Fruit fly (Drosophila melanogaster) whole organism, embryonic: ENCODE measurements around the gene Sgf11.

Experiments used
- CG10654 ChIP-seq: fragments of 200-800 bp; sonication (Bioruptor generic); optimal IDR thresholded peaks from 2 replicates; lab custom pipeline; 2016; ENCODE audit warnings: missing biosample characterization, missing genetic modification characterization
- CG11504 ChIP-seq: fragments of 200-800 bp; sonication (Bioruptor generic); optimal IDR thresholded peaks from 3 replicates; lab custom pipeline; 2019; ENCODE audit warnings: missing biosample characterization, mild to moderate bottlenecking, missing genetic modification characterization, moderate library complexity
- CG13424 ChIP-seq: fragments of 200-800 bp; sonication (Bioruptor generic); optimal IDR thresholded peaks from 2 replicates; lab custom pipeline; 2019; ENCODE audit warnings: missing biosample characterization, mild to moderate bottlenecking, missing genetic modification characterization, moderate library complexity
- CG13894 ChIP-seq: fragments of 200-800 bp; sonication (Bioruptor generic); optimal IDR thresholded peaks from 3 replicates; lab custom pipeline; 2018; ENCODE audit warnings: missing biosample characterization, mild to moderate bottlenecking, missing genetic modification characterization, moderate library complexity
- CG14860 ChIP-seq: fragments of 200-800 bp; sonication (Bioruptor generic); IDR thresholded peaks from 3 replicates; pipeline ENCODE4 v1.3.6; 2022; ENCODE audit warnings: missing biosample characterization, missing genetic modification characterization; ENCODE audit not compliant: partially characterized antibody
- CG1647 ChIP-seq: fragments of 200-800 bp; sonication (Bioruptor generic); optimal IDR thresholded peaks from 3 replicates; lab custom pipeline; 2016; ENCODE audit warnings: missing biosample characterization, missing genetic modification characterization
- CG17328 ChIP-seq: fragments of 200-800 bp; sonication (Bioruptor generic); IDR thresholded peaks from 2 replicates; pipeline ENCODE4 v1.3.6; 2022; ENCODE audit warnings: missing biosample characterization, missing genetic modification characterization
- CG17802 ChIP-seq: fragments of 200-800 bp; sonication (Bioruptor generic); optimal IDR thresholded peaks from 2 replicates; lab custom pipeline; 2018; ENCODE audit warnings: missing biosample characterization, mild to moderate bottlenecking, missing genetic modification characterization, moderate library complexity
- CG34422 ChIP-seq: fragments of 200-800 bp; sonication (Bioruptor generic); IDR thresholded peaks from 3 replicates; pipeline ENCODE4 v1.3.6; 2022; ENCODE audit warnings: missing biosample characterization, missing genetic modification characterization
- CG43689 ChIP-seq: fragments of 200-800 bp; sonication (Bioruptor generic); IDR thresholded peaks from 2 replicates; pipeline ENCODE4 v1.3.6; 2022; ENCODE audit warnings: missing biosample characterization, missing genetic modification characterization
- CG4707 ChIP-seq: fragments of 200-800 bp; sonication (Bioruptor generic); optimal IDR thresholded peaks from 2 replicates; lab custom pipeline; 2018; ENCODE audit warnings: missing biosample characterization, mild to moderate bottlenecking, missing genetic modification characterization, moderate library complexity
- CG8089 ChIP-seq: fragments of 200-800 bp; sonication (Bioruptor generic); optimal IDR thresholded peaks from 3 replicates; lab custom pipeline; 2016; ENCODE audit warnings: missing biosample characterization, missing genetic modification characterization
- Doc2 ChIP-seq: fragments of 200-800 bp; sonication (Bioruptor generic); IDR thresholded peaks from 2 replicates; pipeline ENCODE4 v1.3.6; 2022; ENCODE audit warnings: missing biosample characterization, missing genetic modification characterization
- H2.0 ChIP-seq: fragments of 200-800 bp; sonication (Bioruptor generic); IDR thresholded peaks from 2 replicates; pipeline ENCODE4 v1.3.6; 2022; ENCODE audit warnings: missing biosample characterization, missing genetic modification characterization
- Mes4 ChIP-seq: fragments of 200-800 bp; sonication (Bioruptor generic); optimal IDR thresholded peaks from 2 replicates; lab custom pipeline; 2016; ENCODE audit warnings: missing biosample characterization, missing genetic modification characterization
- NK7.1 ChIP-seq: fragments of 200-800 bp; sonication (Bioruptor generic); optimal IDR thresholded peaks from 3 replicates; lab custom pipeline; 2016; ENCODE audit warnings: missing biosample characterization, missing genetic modification characterization
- PHDP ChIP-seq: fragments of 200-800 bp; sonication (Bioruptor generic); optimal IDR thresholded peaks from 3 replicates; lab custom pipeline; 2018; ENCODE audit warnings: missing biosample characterization, mild to moderate bottlenecking, missing genetic modification characterization, moderate library complexity
- Pdp1 ChIP-seq, 2 experiments: fragments of 200-800 bp; sonication (Bioruptor generic); optimal IDR thresholded peaks; 3 replicates each; lab custom pipeline; 2016; ENCODE audit warnings: missing biosample characterization in 2 of 2, missing genetic modification characterization in 2 of 2, mild to moderate bottlenecking in 1 of 2, moderate library complexity in 1 of 2
- Taf1 ChIP-seq: fragments of 200-800 bp; sonication (Bioruptor generic); IDR thresholded peaks from 2 replicates; pipeline ENCODE4 v1.3.6; 2022; ENCODE audit warnings: missing biosample characterization, missing genetic modification characterization
- Usf ChIP-seq: fragments of 200-800 bp; sonication (Bioruptor generic); optimal IDR thresholded peaks from 2 replicates; lab custom pipeline; 2017; ENCODE audit warnings: missing genotype, missing biosample characterization, missing genetic modification characterization
- YL-1 ChIP-seq: fragments of 200-800 bp; sonication (Bioruptor generic); optimal IDR thresholded peaks from 3 replicates; lab custom pipeline; 2017; ENCODE audit warnings: missing biosample characterization, mild to moderate bottlenecking, missing genetic modification characterization
- ap ChIP-seq: fragments of 200-800 bp; sonication (Bioruptor generic); IDR thresholded peaks from 2 replicates; pipeline ENCODE4 v1.3.6; 2022; ENCODE audit warnings: missing biosample characterization, missing genetic modification characterization
- bowl ChIP-seq: fragments of 200-800 bp; sonication (Bioruptor generic); IDR thresholded peaks from 2 replicates; pipeline ENCODE4 v1.3.6; 2022; ENCODE audit warnings: missing biosample characterization, missing genetic modification characterization
- cg ChIP-seq: fragments of 200-800 bp; sonication (Bioruptor generic); optimal IDR thresholded peaks from 3 replicates; lab custom pipeline; 2019; ENCODE audit warnings: missing biosample characterization, mild to moderate bottlenecking, missing genetic modification characterization, moderate library complexity
- chif ChIP-seq, 2 experiments: fragments of 200-800 bp; sonication (Bioruptor generic); optimal IDR thresholded peaks; 3 replicates each; lab custom pipeline; 2016; ENCODE audit warnings: missing biosample characterization in 2 of 2, missing genetic modification characterization in 2 of 2
- ci ChIP-seq: fragments of 200-800 bp; sonication (Bioruptor generic); IDR thresholded peaks from 3 replicates; pipeline ENCODE4 v1.3.6; 2022; ENCODE audit warnings: missing biosample characterization, missing genetic modification characterization
- crp ChIP-seq, 2 experiments: fragments of 200-800 bp; sonication (Bioruptor generic); optimal IDR thresholded peaks; 2 replicates in 1 of 2; 3 replicates in 1 of 2; lab custom pipeline; 2017; ENCODE audit warnings: missing biosample characterization in 2 of 2, missing genetic modification characterization in 2 of 2, mild to moderate bottlenecking in 1 of 2, moderate library complexity in 1 of 2
- emc ChIP-seq: fragments of 200-800 bp; sonication (Bioruptor generic); optimal IDR thresholded peaks from 2 replicates; lab custom pipeline; 2016; ENCODE audit warnings: missing biosample characterization, missing genetic modification characterization
- eve ChIP-seq, 2 experiments: fragments of >200 bp; optimal IDR thresholded peaks; 2 replicates each; lab custom pipeline; 2017; ENCODE audit warnings: missing biosample characterization in 2 of 2, missing genetic modification characterization in 2 of 2
- exex ChIP-seq: fragments of 200-800 bp; sonication (Bioruptor generic); optimal IDR thresholded peaks from 4 replicates; lab custom pipeline; 2018; ENCODE audit warnings: missing biosample characterization, mild to moderate bottlenecking, missing genetic modification characterization, moderate library complexity
- gem ChIP-seq: fragments of 200-800 bp; sonication (Bioruptor generic); optimal IDR thresholded peaks from 2 replicates; lab custom pipeline; 2019; ENCODE audit warnings: missing biosample characterization, mild to moderate bottlenecking, missing genetic modification characterization, moderate library complexity
- grau ChIP-seq: fragments of 200-800 bp; optimal IDR thresholded peaks from 3 replicates; lab custom pipeline; 2019; ENCODE audit warnings: missing biosample characterization, mild to moderate bottlenecking, missing genetic modification characterization, moderate library complexity
- grn ChIP-seq: fragments of 200-800 bp; sonication (Bioruptor generic); optimal IDR thresholded peaks from 3 replicates; lab custom pipeline; 2017; ENCODE audit warnings: missing biosample characterization, missing genetic modification characterization
- gro ChIP-seq: fragments of 200-800 bp; sonication (Bioruptor generic); optimal IDR thresholded peaks from 2 replicates; lab custom pipeline; 2016; ENCODE audit warnings: missing biosample characterization, missing genetic modification characterization
- oc ChIP-seq: fragments of 200-800 bp; sonication (Bioruptor generic); optimal IDR thresholded peaks from 2 replicates; lab custom pipeline; 2018; ENCODE audit warnings: missing biosample characterization, mild to moderate bottlenecking, missing genetic modification characterization, moderate library complexity
- run ChIP-seq: fragments of 200-800 bp; sonication (Bioruptor generic); optimal IDR thresholded peaks from 3 replicates; lab custom pipeline; 2018; ENCODE audit warnings: missing biosample characterization, mild to moderate bottlenecking, missing genetic modification characterization
- scrt ChIP-seq: fragments of 200-800 bp; sonication (Bioruptor generic); optimal IDR thresholded peaks from 2 replicates; lab custom pipeline; 2018; ENCODE audit warnings: missing biosample characterization, mild to moderate bottlenecking, missing genetic modification characterization, moderate library complexity
- sd ChIP-seq: fragments of 200-800 bp; sonication (Bioruptor generic); optimal IDR thresholded peaks from 3 replicates; lab custom pipeline; 2018; ENCODE audit warnings: missing biosample characterization, mild to moderate bottlenecking, missing genetic modification characterization, moderate library complexity
- sens ChIP-seq: fragments of 200-800 bp; sonication (Bioruptor generic); peaks from one replicate; lab custom pipeline; 2016; ENCODE audit warnings: missing biosample characterization, missing genetic modification characterization
- sr ChIP-seq: fragments of 200-800 bp; sonication (Bioruptor generic); IDR thresholded peaks from 3 replicates; pipeline ENCODE4 v1.3.6; 2022; ENCODE audit warnings: missing biosample characterization, missing genetic modification characterization
- sug ChIP-seq: fragments of 200-800 bp; optimal IDR thresholded peaks from 2 replicates; lab custom pipeline; 2019; ENCODE audit warnings: missing biosample characterization, mild to moderate bottlenecking, missing genetic modification characterization, moderate library complexity
- tio ChIP-seq: fragments of 200-800 bp; sonication (Bioruptor generic); optimal IDR thresholded peaks from 2 replicates; lab custom pipeline; 2017; ENCODE audit warnings: missing biosample characterization, missing genetic modification characterization, inconsistent platforms

Sgf11 gene

DNA sequence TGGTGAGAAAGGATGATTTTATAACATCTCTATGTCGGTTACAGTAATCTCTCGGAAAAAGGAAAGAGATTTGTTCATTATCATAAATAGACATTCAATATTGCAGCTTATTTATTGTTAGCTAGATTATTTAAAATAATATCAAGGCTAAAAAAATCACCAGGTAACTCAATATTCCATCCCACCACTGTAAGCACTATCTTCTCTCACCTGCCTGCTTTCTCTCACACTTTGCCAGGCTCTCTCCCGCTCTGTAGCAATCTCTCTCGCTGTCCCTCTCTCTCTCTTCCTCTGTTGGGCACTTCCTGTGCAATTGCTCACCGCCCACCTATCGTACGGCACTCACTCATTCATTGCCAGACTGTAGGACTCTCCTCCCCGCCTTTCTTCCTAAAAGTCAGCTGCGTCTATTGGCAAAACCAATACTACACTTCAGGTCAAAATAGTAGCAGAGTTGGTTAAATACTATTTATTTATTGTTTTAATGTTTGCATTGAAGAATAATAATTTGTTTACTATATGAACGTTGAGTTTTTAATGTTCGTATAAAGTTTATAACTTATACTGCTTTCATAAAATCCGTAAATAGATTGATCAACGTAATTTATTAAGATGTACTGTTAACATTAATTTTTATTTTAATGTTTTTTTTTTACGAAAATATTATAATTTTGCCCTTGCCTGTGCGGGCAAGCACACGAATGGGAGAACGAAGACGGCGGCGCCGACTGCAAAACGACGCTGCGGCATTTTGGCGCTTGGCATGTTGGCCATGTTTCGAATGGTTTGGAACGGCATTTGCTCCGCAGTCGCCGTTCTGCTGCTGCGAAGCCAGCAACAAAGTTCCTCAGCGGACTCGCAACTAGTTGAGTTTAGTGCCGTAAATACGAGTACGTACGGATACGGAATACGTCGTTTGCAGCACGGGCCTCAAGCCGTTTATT is 40.8 kb downstream of the Sgf11 start (continued):
- TF ChIP-seq YL-1 (GFP tag; lab: Kevin White, UChicago) (peak; percentile 21), cg (no peak)

DNA sequence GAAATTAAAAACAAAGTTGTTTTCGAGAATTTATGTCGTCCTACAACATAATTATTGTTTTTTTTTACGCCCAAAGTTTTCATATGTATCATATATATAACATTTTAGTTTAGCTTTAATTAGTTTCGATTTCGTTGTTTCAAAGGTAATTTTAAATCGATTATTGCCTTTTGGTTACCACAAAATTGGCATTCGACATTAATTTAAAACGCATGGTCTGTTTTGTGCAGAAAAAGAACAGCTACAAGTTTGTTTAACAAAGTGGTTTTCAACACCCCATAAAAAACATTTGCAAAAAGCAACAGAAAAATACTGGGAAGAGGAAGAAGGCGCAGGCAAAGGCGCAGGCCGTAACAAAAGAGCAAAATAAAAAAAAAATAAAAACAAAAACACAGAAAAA is 43.1 kb downstream of the Sgf11 start:
- TF ChIP-seq gem (peak; percentile 26), ap (no peak), tio (peak; percentile 18)

DNA sequence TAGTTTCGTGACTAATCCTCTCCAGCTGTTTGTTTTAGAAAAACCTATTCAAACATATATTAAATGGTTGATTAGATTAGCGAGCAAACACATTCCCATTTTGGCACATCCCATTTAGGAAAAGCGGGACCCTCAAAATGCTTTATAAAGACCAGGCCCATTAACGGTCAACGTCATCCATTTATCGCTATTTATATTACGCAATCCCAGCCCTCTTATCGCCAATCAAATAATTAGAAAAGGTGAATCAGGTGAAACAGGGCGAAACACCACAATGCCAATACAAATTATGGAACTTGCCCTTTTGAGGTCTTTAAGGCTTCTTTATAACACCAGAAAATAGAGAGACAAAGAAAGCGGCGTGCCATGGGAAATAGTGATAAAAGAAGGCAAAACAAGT is 43.6 kb downstream of the Sgf11 start:
- no peak for TF ChIP-seq PHDP (tag; lab: Kevin White, UChicago)
- TF ChIP-seq sd (tag; lab: Kevin White, UChicago): peak; percentile 31
- TF ChIP-seq sens: peak; percentile 60
- TF ChIP-seq Mes4 (GFP tag; lab: Kevin White, UChicago): no peak
- TF ChIP-seq chif (GFP tag; optimal IDR thresholded peaks at IDR 0.05; lab: Kevin White, UChicago): no peak
- TF ChIP-seq CG17328 (GFP tag; lab: Robert Waterston, UW): no peak
- TF ChIP-seq bowl (GFP tag; lab: Robert Waterston, UW): no peak
- no peak for TF ChIP-seq crp (GFP tag; optimal IDR thresholded peaks at IDR 0.05; lab: Kevin White, UChicago)
- TF ChIP-seq exex (tag; lab: Kevin White, UChicago): peak; percentile 85
- TF ChIP-seq grau (tag; lab: Kevin White, UChicago): no peak
- peak; percentile 26 for TF ChIP-seq sug
- TF ChIP-seq grn (GFP tag; lab: Kevin White, UChicago): peak; percentile 1
- TF ChIP-seq CG4707: no peak
- TF ChIP-seq Usf: no peak
- TF ChIP-seq NK7.1 (GFP tag; lab: Kevin White, UChicago): no peak
- no peak for TF ChIP-seq H2.0
- TF ChIP-seq eve (GFP tag; optimal IDR thresholded peaks at IDR 0.05; lab: Kevin White, UChicago): no peak
- no peak for TF ChIP-seq run (tag; lab: Kevin White, UChicago)
- TF ChIP-seq CG1647 (GFP tag; lab: Kevin White, UChicago): no peak
- peak in 1 of 2 experiments; percentile 80 for TF ChIP-seq Pdp1 (GFP tag; optimal IDR thresholded peaks at IDR 0.05; lab: Kevin White, UChicago)

DNA sequence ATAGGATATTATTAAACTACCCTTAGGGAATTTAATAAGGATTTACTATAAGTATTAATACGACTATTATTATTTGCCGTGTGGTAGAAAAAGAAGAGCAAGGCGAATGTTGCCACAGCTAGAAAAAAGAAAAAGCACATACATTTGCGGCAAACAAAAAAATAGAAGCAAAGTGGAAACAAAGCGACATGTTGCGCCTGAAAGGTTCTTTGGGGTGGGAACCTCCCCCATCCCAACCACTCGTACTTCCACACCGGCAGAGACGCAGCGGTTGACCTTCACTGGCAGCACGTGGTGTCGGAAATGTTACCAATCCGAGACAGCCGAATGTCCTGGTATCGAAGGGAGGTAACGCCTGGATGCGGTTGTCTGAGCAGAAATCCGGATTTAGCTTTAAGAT is 44.3 kb downstream of the Sgf11 start:
- TF ChIP-seq CG8089: no peak
- TF ChIP-seq CG10654: no peak
- no peak for TF ChIP-seq CG13424
- TF ChIP-seq gro (GFP tag; lab: Kevin White, UChicago): no peak
- TF ChIP-seq emc (GFP tag; lab: Kevin White, UChicago): no peak
- TF ChIP-seq CG43689 (GFP tag; lab: Robert Waterston, UW): 0 out of 2 replicates have a peak, but pooled peaks have one; percentile 10
- no peak for TF ChIP-seq Taf1 (GFP tag; lab: Robert Waterston, UW)
- peak; percentile 52 for TF ChIP-seq CG11504 (tag; lab: Kevin White, UChicago)
- TF ChIP-seq CG17802: no peak
- TF ChIP-seq sr: no peak
- TF ChIP-seq ci (GFP tag; lab: Robert Waterston, UW): no peak
- no peak for TF ChIP-seq CG14860 (GFP tag; lab: Robert Waterston, UW)
- no peak for TF ChIP-seq oc (tag; lab: Kevin White, UChicago)
- no peak for TF ChIP-seq Usf
- peak; percentile 56 for TF ChIP-seq scrt
- TF ChIP-seq Doc2 (GFP tag; lab: Robert Waterston, UW): no peak
- TF ChIP-seq CG13894 (tag; lab: Kevin White, UChicago): peak; percentile 53
- no peak for TF ChIP-seq CG34422 (GFP tag; lab: Robert Waterston, UW)
